Worm (Caenorhabditis elegans) whole organism, young adult: ENCODE results near the gene F10D7.11.

Experiments
- F57A8.1 ChIP-seq: fragments of 200-800 bp; sonication (Bioruptor generic); optimal IDR thresholded peaks from 2 replicates; lab custom pipeline; 2018; ENCODE audit warnings: mild to moderate bottlenecking, missing genetic modification characterization, moderate library complexity, missing compliant biosample characterization
- T07F8.4 ChIP-seq: sonication (generic microtip); optimal IDR thresholded peaks from 2 replicates; lab custom pipeline; 2016; ENCODE audit warnings: mild to moderate bottlenecking, missing genetic modification characterization, moderate library complexity, missing compliant biosample characterization
- Y79H2A.3 ChIP-seq: fragments of 200-800 bp; sonication (Bioruptor generic); conservative IDR thresholded peaks from 2 replicates; pipeline ENCODE4 v1.3.6; 2022; ENCODE audit warnings: missing genetic modification reagents, missing genetic modification characterization, missing compliant biosample characterization
- Y95B8A.8 ChIP-seq: fragments of 200-800 bp; sonication (Bioruptor generic); IDR thresholded peaks from 2 replicates; pipeline ENCODE4 v1.3.6; 2022; ENCODE audit warnings: missing genetic modification reagents, missing genetic modification characterization, missing compliant biosample characterization
- ama-1 ChIP-seq, 3 experiments: fragments of 150-350 bp in 1 of 3; sonication (generic microtip) in 2 of 3; optimal IDR thresholded peaks; 2 replicates each; lab custom pipeline; 2014 to 2018; ENCODE audit warnings: missing biosample characterization in 2 of 3, missing genetic modification characterization in 2 of 3, missing genetic modification reagents in 2 of 3
- attf-6 ChIP-seq: fragments of 200-800 bp; sonication (Bioruptor generic); IDR thresholded peaks from 2 replicates; pipeline ENCODE4 v1.3.6; 2022; ENCODE audit warnings: missing genetic modification reagents, missing genetic modification characterization, missing compliant biosample characterization
- ccch-3 ChIP-seq: fragments of 200-800 bp; sonication (Bioruptor generic); optimal IDR thresholded peaks from 2 replicates; lab custom pipeline; 2018; ENCODE audit warnings: mild to moderate bottlenecking, missing genetic modification characterization, missing compliant biosample characterization
- ceh-58 ChIP-seq: fragments of 200-800 bp; sonication (Bioruptor generic); IDR thresholded peaks from 2 replicates; pipeline ENCODE4 v1.3.6; 2022; ENCODE audit warnings: missing genetic modification characterization, missing compliant biosample characterization
- chd-7 ChIP-seq: sonication (generic microtip); optimal IDR thresholded peaks from 2 replicates; lab custom pipeline; 2016; ENCODE audit warnings: mild to moderate bottlenecking, missing genetic modification characterization, moderate library complexity, missing compliant biosample characterization
- efl-1 ChIP-seq: fragments of 150-350 bp; optimal IDR thresholded peaks from 2 replicates; lab custom pipeline; 2014; ENCODE audit warnings: missing biosample characterization, missing genetic modification reagents, missing genetic modification characterization
- hlh-26 ChIP-seq: fragments of 200-800 bp; sonication (Bioruptor generic); conservative IDR thresholded peaks from 2 replicates; pipeline ENCODE4 v1.3.6; 2022; ENCODE audit warnings: missing genetic modification reagents, missing genetic modification characterization, missing compliant biosample characterization
- pha-4 ChIP-seq: fragments of 150-350 bp; sonication (generic microtip); optimal IDR thresholded peaks from 2 replicates; lab custom pipeline; 2014; ENCODE audit warnings: missing biosample characterization, missing genetic modification reagents, missing genetic modification characterization
- sptf-2 ChIP-seq: fragments of 200-800 bp; sonication (Bioruptor generic); optimal IDR thresholded peaks from 2 replicates; lab custom pipeline; 2018; ENCODE audit warnings: mild to moderate bottlenecking, missing genetic modification characterization, missing compliant biosample characterization
- ztf-18 ChIP-seq: sonication (generic microtip); optimal IDR thresholded peaks from 2 replicates; lab custom pipeline; 2016; ENCODE audit warnings: missing genotype, mild to moderate bottlenecking, missing genetic modification characterization, missing compliant biosample characterization

- TF ChIP-seq ccch-3 (GFP tag; lab: Kevin White, UChicago) (no peak), ceh-58 (GFP tag; lab: Robert Waterston, UW) (no peak), attf-6 (no peak), efl-1 (GFP tag; lab: Kevin White, UChicago) (no peak), Y79H2A.3 (GFP tag; lab: Robert Waterston, UW) (no peak), sptf-2 (no peak), ztf-18 (tag; lab: Kevin White, UChicago) (no peak), F57A8.1 (GFP tag; lab: Kevin White, UChicago) (no peak), pha-4 (tag; lab: Kevin White, UChicago) (no peak), Y95B8A.8 (no peak), chd-7 (tag; lab: Kevin White, UChicago) (no peak), hlh-26 (GFP tag; lab: Robert Waterston, UW) (no peak), T07F8.4 (tag; lab: Kevin White, UChicago) (no peak), ama-1 (optimal IDR thresholded peaks at IDR 0.05; lab: Kevin White, UChicago) (no peak), ama-1 (GFP tag; optimal IDR thresholded peaks at IDR 0.05; lab: Kevin White, UChicago) (no peak)
Measured at ce11 chrX:17385102-17385501, 22.5 kb downstream of the F10D7.11 start.
